Fruit fly (Drosophila melanogaster) Kc167 (cell line): Measurements from ENCODE around the gene CG43675.

Source experiments
- Myc ChIP-seq: fragments of >200 bp; optimal IDR thresholded peaks from 2 replicates; lab custom pipeline; 2017; ENCODE audit warnings: missing external identifiers
- h ChIP-seq: fragments of >200 bp; optimal IDR thresholded peaks from 3 replicates; lab custom pipeline; 2018; ENCODE audit warnings: missing external identifiers
- psq ChIP-seq: fragments of >200 bp; optimal IDR thresholded peaks from 2 replicates; lab custom pipeline; 2017; ENCODE audit warnings: missing external identifiers
- ttk ChIP-seq: sonication (Bioruptor generic); optimal IDR thresholded peaks from 2 replicates; lab custom pipeline; 2017; ENCODE audit warnings: missing external identifiers

DNA sequence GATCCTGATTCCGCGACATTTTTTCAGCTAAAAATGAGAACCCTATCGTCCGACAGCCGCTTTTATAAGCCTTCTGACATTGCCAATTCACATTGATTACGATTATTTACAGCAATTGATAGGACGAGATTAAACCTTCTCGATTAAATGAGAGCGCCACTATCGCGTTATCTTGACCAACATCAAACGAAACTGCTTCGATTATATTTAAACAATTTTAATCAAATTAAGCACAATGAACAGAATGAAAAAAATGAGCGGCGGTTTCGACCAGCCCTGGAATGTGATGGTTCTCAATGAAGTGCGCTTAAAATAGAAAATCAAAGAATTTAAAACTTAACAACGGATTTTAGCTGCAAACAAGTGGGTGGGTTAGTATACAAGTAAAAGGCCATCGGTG is 23.4 kb upstream of the CG43675 start, which contains the start of gene CG16749:
- TF ChIP-seq Myc (lab: Kevin White, UChicago) (no peak), psq (lab: Kevin White, UChicago) (no peak), ttk (no peak), h (lab: Kevin White, UChicago) (no peak)
